Worm (Caenorhabditis elegans) whole organism, L3 larva: Measurements from ENCODE around the gene nlp-3.

ENCODE experiments used
- ZK546.5 ChIP-seq: sonication (generic microtip); optimal IDR thresholded peaks from 2 replicates; lab custom pipeline; 2017; ENCODE audit warnings: missing biosample characterization, missing genetic modification characterization
- elt-3 ChIP-seq, 3 experiments: fragments of 150-350 bp in 1 of 3; sonication (generic microtip) in 2 of 3; optimal IDR thresholded peaks; 2 replicates in 2 of 3; 4 replicates in 1 of 3; lab custom pipeline; 2014 to 2017; ENCODE audit warnings: missing biosample characterization in 3 of 3, missing genetic modification characterization in 3 of 3
- hmg-11 ChIP-seq: sonication (generic microtip); optimal IDR thresholded peaks from 2 replicates; lab custom pipeline; 2016; ENCODE audit warnings: missing genetic modification characterization, missing compliant biosample characterization
- jun-1 ChIP-seq: fragments of 150-350 bp; optimal IDR thresholded peaks from 2 replicates; lab custom pipeline; 2014; ENCODE audit warnings: missing biosample characterization, missing genetic modification reagents, missing genetic modification characterization
- lin-15B ChIP-seq: fragments of 150-350 bp; optimal IDR thresholded peaks from 2 replicates; lab custom pipeline; 2014; ENCODE audit warnings: missing biosample characterization, missing genetic modification characterization
- nhr-76 ChIP-seq: fragments of 150-350 bp; sonication (generic microtip); optimal IDR thresholded peaks from 5 replicates; lab custom pipeline; 2014; ENCODE audit warnings: missing biosample characterization, missing genetic modification characterization
- pqm-1 ChIP-seq: fragments of 150-350 bp; optimal IDR thresholded peaks from 2 replicates; lab custom pipeline; 2017; ENCODE audit warnings: missing biosample characterization, missing genetic modification characterization, inconsistent platforms

DNA sequence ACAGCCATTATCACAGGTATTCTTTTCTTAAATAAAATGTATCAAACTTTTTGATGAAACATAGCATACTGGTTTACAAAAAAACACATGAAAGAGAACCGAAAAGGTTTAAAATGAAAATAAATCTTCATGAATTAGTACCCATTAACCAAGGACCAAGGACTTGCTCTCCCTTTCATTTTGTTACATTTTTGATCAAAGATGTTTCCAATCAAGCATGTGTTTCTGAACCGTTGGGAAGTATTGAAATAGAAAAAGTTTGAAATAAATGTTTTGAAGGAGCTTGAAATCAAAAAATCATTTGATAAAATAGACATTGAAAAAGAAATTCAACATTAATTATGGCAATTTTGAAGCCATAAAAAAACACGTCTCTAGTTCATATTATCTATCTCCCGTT, 34.3 kb upstream of the nlp-3 start:
- TF ChIP-seq elt-3 (tag; optimal IDR thresholded peaks at IDR 0.05; lab: Kevin White, UChicago) (no peak), hmg-11 (tag; lab: Kevin White, UChicago) (no peak), jun-1 (no peak), lin-15B (tag; lab: Kevin White, UChicago) (no peak), nhr-76 (no peak), ZK546.5 (tag; lab: Kevin White, UChicago) (no peak), pqm-1 (no peak)
